Fruit fly (Drosophila melanogaster): Measurements from ENCODE around the gene pit.

The pit gene

DNA sequence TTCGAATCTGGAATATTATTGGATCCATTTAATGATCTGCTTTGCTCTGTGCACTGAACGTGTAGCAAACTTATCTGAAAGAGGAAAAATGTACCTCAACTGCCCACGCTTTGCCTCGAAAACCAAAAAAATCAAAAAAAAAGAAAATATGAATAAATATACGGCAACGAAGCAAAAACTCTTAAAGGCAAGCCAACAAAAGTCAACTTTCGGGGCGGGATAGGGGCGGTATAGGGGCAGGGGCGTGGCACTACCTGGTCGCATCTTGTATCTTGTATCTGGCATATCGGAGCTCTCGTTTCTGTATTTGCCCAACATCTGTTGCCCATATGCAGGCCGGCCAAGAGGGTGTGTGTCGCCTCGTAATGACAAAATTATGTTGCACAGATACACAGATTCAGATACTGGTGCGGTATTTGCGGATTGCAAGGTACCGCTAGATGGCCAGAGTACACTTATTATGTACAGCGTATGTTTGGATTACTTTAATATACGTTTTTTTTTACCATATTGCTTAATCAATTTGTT, 10.4 kb downstream of the pit start:
- TF ChIP-seq Dll (optimal IDR thresholded peaks at IDR 0.05) (no peak), psq (optimal IDR thresholded peaks at IDR 0.05) (no peak), CG8478 (optimal IDR thresholded peaks at IDR 0.05) (no peak), EcR (GFP tag; optimal IDR thresholded peaks at IDR 0.05) (no peak), usp (GFP tag; optimal IDR thresholded peaks at IDR 0.05) (no peak), pan (optimal IDR thresholded peaks at IDR 0.05) (no peak)

- TF ChIP-seq EcR (GFP tag; optimal IDR thresholded peaks at IDR 0.05) (no peak), CG8478 (optimal IDR thresholded peaks at IDR 0.05) (no peak), Dll (optimal IDR thresholded peaks at IDR 0.05) (no peak), usp (GFP tag; optimal IDR thresholded peaks at IDR 0.05) (no peak), psq (optimal IDR thresholded peaks at IDR 0.05) (no peak), pan (optimal IDR thresholded peaks at IDR 0.05) (no peak)
Observed at dm6 chr3R:22046231-22046630, 12.1 kb downstream of the pit start.

- TF ChIP-seq CG8478 (optimal IDR thresholded peaks at IDR 0.05) (no peak), Dll (optimal IDR thresholded peaks at IDR 0.05) (no peak), psq (optimal IDR thresholded peaks at IDR 0.05) (no peak), pan (optimal IDR thresholded peaks at IDR 0.05) (no peak)
Observed at dm6 chr3R:22046723-22047122, 12.6 kb downstream of the pit start.

DNA sequence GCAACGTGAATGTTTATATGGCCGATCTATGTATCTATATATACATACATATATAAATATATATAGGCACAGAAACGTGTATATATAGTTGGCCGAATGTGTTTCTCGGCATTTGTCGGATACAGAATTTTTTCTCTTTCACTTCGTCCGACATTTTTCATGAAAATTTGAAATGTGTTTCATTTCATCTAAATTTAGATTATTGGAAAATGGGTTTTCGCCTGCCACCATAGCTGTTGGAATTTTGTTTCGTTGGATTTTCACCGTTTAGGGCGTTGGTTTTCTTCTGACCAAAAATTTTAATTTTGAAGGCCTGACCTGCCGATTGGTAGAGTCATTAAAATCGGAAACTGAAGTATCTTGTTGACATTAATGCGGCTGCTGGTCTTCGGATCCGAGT, 13.3 kb downstream of the pit start:
- TF ChIP-seq CG8478 (optimal IDR thresholded peaks at IDR 0.05) (no peak), usp (GFP tag; optimal IDR thresholded peaks at IDR 0.05) (no peak), psq (optimal IDR thresholded peaks at IDR 0.05) (no peak)

dm6 chr3R:22049134-22049796, 15.2 kb downstream of the pit start:
- TF ChIP-seq Dll (optimal IDR thresholded peaks at IDR 0.05) (no peak), psq (optimal IDR thresholded peaks at IDR 0.05) (no peak), CG8478 (optimal IDR thresholded peaks at IDR 0.05) (no peak), EcR (GFP tag; optimal IDR thresholded peaks at IDR 0.05) (no peak), pan (optimal IDR thresholded peaks at IDR 0.05) (no peak), usp (GFP tag; optimal IDR thresholded peaks at IDR 0.05) (no peak)

- TF ChIP-seq usp (GFP tag; optimal IDR thresholded peaks at IDR 0.05) (no peak), EcR (GFP tag; optimal IDR thresholded peaks at IDR 0.05) (no peak), pan (optimal IDR thresholded peaks at IDR 0.05) (no peak), Dll (optimal IDR thresholded peaks at IDR 0.05) (no peak), CG8478 (optimal IDR thresholded peaks at IDR 0.05) (no peak), psq (optimal IDR thresholded peaks at IDR 0.05) (no peak)
Observed at dm6 chr3R:22052235-22052634, 18.1 kb downstream of the pit start.

DNA sequence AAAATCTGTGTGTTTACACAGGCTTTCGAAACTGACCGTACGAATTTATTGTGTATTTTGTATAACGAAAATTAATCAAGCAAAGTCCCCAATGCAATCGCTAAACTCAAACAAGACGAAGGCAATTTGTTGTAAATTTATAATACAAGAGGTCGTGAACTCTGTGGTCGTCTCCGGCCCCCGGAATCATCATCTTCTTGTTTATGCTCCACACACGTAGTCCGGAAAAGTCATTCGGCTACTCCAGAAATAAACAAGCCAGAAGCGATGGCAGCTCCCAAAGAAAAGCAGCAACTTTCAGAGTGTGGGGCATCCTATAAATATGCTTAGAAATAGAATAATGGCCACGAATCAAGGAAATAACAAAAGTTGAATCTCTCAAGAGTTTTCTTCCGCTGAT, 19.1 kb downstream of the pit start:
- TF ChIP-seq psq (optimal IDR thresholded peaks at IDR 0.05), result no peak
- no peak for TF ChIP-seq pan (optimal IDR thresholded peaks at IDR 0.05)
- no peak for TF ChIP-seq Dll (optimal IDR thresholded peaks at IDR 0.05)
- TF ChIP-seq usp (GFP tag; optimal IDR thresholded peaks at IDR 0.05), result no peak

DNA sequence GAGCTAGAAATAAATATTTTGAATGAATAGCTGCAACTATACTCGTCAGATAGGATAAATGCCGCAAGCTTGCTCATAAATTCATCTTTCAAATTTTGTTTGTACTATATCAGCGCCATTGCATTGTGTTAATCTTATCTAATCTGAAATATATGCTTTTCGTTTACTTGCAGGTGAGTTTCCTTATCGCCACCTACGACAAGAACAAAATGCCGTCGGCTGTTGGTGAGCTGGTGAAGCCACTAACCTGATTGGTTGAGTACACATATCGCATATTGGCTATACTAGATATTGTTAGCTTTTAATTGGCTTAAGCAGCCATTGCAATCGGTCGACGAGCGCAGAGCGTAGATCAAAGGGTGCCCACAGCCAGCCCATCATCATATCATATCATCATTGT, 19.6 kb downstream of the pit start:
- TF ChIP-seq psq (optimal IDR thresholded peaks at IDR 0.05) (no peak), Dll (optimal IDR thresholded peaks at IDR 0.05) (no peak), EcR (GFP tag; optimal IDR thresholded peaks at IDR 0.05) (no peak), pan (optimal IDR thresholded peaks at IDR 0.05) (no peak), usp (GFP tag; optimal IDR thresholded peaks at IDR 0.05) (no peak), CG8478 (optimal IDR thresholded peaks at IDR 0.05) (no peak)

DNA sequence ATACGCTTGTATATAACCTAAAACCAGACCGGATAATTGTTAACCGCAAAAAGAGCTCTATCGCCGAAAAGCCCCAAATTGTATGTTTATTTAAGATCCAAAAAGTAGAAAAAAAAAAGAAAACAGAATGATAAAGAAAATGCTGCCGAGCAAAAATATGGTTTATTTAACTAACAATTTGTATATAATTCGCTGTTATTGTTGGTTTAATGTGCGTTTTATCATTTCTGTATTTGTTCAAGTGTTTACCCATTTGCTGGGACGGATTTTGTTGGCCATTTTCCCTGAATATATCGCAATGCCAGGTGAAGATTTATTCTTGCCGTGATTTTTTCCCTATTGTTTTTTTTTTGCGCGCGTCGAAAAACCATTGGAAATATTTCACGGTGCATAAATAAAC, 23.0 kb downstream of the pit start:
- TF ChIP-seq usp (GFP tag; optimal IDR thresholded peaks at IDR 0.05), result no peak
- TF ChIP-seq CG8478 (optimal IDR thresholded peaks at IDR 0.05), result no peak
- no peak for TF ChIP-seq Dll (optimal IDR thresholded peaks at IDR 0.05)
- no peak for TF ChIP-seq psq (optimal IDR thresholded peaks at IDR 0.05)
- no peak for TF ChIP-seq pan (optimal IDR thresholded peaks at IDR 0.05)
- no peak for TF ChIP-seq EcR (GFP tag; optimal IDR thresholded peaks at IDR 0.05)

DNA sequence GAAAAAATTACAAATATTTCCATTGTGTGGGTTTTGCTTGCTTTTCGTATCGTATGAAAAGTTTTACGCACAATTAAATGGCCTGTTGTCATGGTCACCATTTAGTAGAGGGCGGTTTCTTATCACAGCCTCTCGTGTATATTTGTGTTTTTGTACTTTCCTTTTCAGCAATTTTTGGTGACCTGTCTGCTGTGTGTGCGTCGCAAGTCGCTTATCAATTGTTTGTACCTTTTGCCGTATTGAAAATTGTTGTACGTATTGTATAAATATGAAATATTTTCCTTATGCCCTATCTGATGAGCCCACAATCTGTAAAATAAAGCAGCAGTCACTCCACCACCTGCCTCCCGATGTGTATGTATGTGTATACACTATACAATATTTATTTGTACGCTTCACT, 32.3 kb downstream of the pit start:
- no peak for TF ChIP-seq psq (optimal IDR thresholded peaks at IDR 0.05)

dm6 chr3R:22067235-22067634, 33.1 kb downstream of the pit start:
- TF ChIP-seq psq (optimal IDR thresholded peaks at IDR 0.05) (no peak), Dll (optimal IDR thresholded peaks at IDR 0.05) (no peak), pan (optimal IDR thresholded peaks at IDR 0.05) (no peak), CG8478 (optimal IDR thresholded peaks at IDR 0.05) (no peak), usp (GFP tag; optimal IDR thresholded peaks at IDR 0.05) (no peak), EcR (GFP tag; optimal IDR thresholded peaks at IDR 0.05) (no peak)

DNA sequence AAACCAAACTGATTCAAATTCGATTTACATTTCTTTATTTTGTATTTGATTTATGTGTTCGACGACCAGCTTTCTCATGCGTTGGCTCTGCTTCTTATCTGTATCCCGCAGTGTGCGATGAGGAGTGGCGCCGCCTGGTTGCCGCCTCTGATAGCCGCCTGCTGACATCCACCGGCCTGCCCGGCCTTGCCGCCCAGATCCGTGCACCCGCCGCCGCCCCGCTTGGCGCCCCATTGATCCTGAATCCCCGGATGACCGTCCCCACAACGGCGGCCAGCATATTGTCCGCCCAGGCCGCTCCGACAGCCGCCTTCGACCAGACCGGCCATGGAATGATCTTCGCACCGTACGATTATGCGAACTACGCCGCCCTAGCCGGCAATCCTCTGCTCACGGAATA, 37.5 kb downstream of the pit start:
- TF ChIP-seq psq (optimal IDR thresholded peaks at IDR 0.05) (no peak), EcR (GFP tag; optimal IDR thresholded peaks at IDR 0.05) (no peak), usp (GFP tag; optimal IDR thresholded peaks at IDR 0.05) (no peak), Dll (optimal IDR thresholded peaks at IDR 0.05) (no peak), CG8478 (optimal IDR thresholded peaks at IDR 0.05) (no peak), pan (optimal IDR thresholded peaks at IDR 0.05) (no peak)

- no peak for TF ChIP-seq usp (GFP tag; optimal IDR thresholded peaks at IDR 0.05)
- no peak for TF ChIP-seq pan (optimal IDR thresholded peaks at IDR 0.05)
- TF ChIP-seq Dll (optimal IDR thresholded peaks at IDR 0.05), result no peak
Observed at dm6 chr3R:22072553-22072952, 38.5 kb downstream of the pit start.

Measured in whole organism.